Worm (Caenorhabditis elegans) whole organism, L4 larva: ENCODE results near the gene mek-1.

ENCODE experiments used
- F44E2.7 ChIP-seq: fragments of 200-800 bp; sonication (Bioruptor generic); IDR thresholded peaks from 2 replicates; pipeline ENCODE4 v2.1.2; 2022; ENCODE audit warnings: missing genetic modification characterization, missing compliant biosample characterization
- T26A8.4 ChIP-seq: fragments of 200-800 bp; sonication (Bioruptor generic); IDR thresholded peaks from 2 replicates; pipeline ENCODE4 v1.3.6; 2022; ENCODE audit warnings: missing genetic modification characterization, missing compliant biosample characterization
- Y105C5A.15 ChIP-seq: fragments of 200-800 bp; sonication (Bioruptor generic); IDR thresholded peaks from 2 replicates; pipeline ENCODE4 v1.3.6; 2022; ENCODE audit warnings: missing genetic modification characterization, missing compliant biosample characterization
- Y5F2A.4 ChIP-seq: fragments of 200-800 bp; sonication (Bioruptor generic); optimal IDR thresholded peaks from 2 replicates; lab custom pipeline; 2018; ENCODE audit warnings: mild to moderate bottlenecking, missing genetic modification characterization, missing compliant biosample characterization
- aha-1 ChIP-seq: fragments of 150-350 bp; peaks from one replicate; lab custom pipeline; 2014; ENCODE audit warnings: missing biosample characterization, missing genetic modification characterization
- aly-2 ChIP-seq: sonication (generic microtip); optimal IDR thresholded peaks from 2 replicates; lab custom pipeline; 2018; ENCODE audit warnings: missing biosample characterization, missing genetic modification characterization
- ama-1 ChIP-seq: fragments of 150-350 bp; optimal IDR thresholded peaks from 2 replicates; lab custom pipeline; 2014; ENCODE audit warnings: inconsistent platforms, mixed read lengths
- cey-2 ChIP-seq: sonication (generic microtip); optimal IDR thresholded peaks from 3 replicates; lab custom pipeline; 2017; ENCODE audit warnings: missing genetic modification characterization, mild to moderate bottlenecking, missing compliant biosample characterization, antibody characterized with exemption, borderline replicate concordance; ENCODE audit not compliant: insufficient read depth
- ctbp-1 ChIP-seq: fragments of 200-800 bp; sonication (Bioruptor generic); IDR thresholded peaks from 2 replicates; pipeline ENCODE4 v1.3.6; 2022; ENCODE audit warnings: missing genetic modification reagents, missing genetic modification characterization, missing compliant biosample characterization
- daf-16 ChIP-seq, 3 experiments: sonication (generic microtip); optimal IDR thresholded peaks; 2 replicates each; lab custom pipeline; 2016 to 2017; ENCODE audit warnings: missing genetic modification characterization in 3 of 3, missing genetic modification reagents in 3 of 3, mild to moderate bottlenecking in 2 of 3, missing compliant biosample characterization in 2 of 3, missing biosample characterization in 1 of 3, moderate library complexity in 1 of 3
- dmd-8 ChIP-seq: fragments of 200-800 bp; sonication (Bioruptor generic); IDR thresholded peaks from 2 replicates; pipeline ENCODE4 v1.3.6; 2022; ENCODE audit warnings: missing genetic modification characterization, missing compliant biosample characterization
- dmd-9 ChIP-seq: fragments of 200-800 bp; sonication (Bioruptor generic); IDR thresholded peaks from 2 replicates; pipeline ENCODE4 v1.3.6; 2022; ENCODE audit warnings: missing genetic modification reagents, missing genetic modification characterization, missing compliant biosample characterization
- dpl-1 ChIP-seq: fragments of 150-350 bp; optimal IDR thresholded peaks from 2 replicates; lab custom pipeline; 2014; ENCODE audit warnings: missing biosample characterization, missing genetic modification reagents, missing genetic modification characterization
- egl-27 ChIP-seq: sonication (generic microtip); optimal IDR thresholded peaks from 3 replicates; lab custom pipeline; 2017; ENCODE audit warnings: missing biosample characterization, missing genetic modification reagents, missing genetic modification characterization
- hif-1 ChIP-seq, 2 experiments: sonication (generic microtip); optimal IDR thresholded peaks; 2 replicates each; lab custom pipeline; 2016 to 2017; ENCODE audit warnings: missing compliant biosample characterization in 2 of 2, missing genetic modification characterization in 2 of 2, missing genetic modification reagents in 2 of 2, missing genotype in 2 of 2, mild to moderate bottlenecking in 1 of 2
- hlh-11 ChIP-seq: fragments of 200-800 bp; sonication (Bioruptor generic); optimal IDR thresholded peaks from 2 replicates; lab custom pipeline; 2018; ENCODE audit warnings: mild to moderate bottlenecking, missing genetic modification characterization, missing compliant biosample characterization
- hlh-30 ChIP-seq: sonication (generic microtip); optimal IDR thresholded peaks from 2 replicates; lab custom pipeline; 2017; ENCODE audit warnings: antibody characterized with exemption, mild to moderate bottlenecking, missing genetic modification characterization, missing compliant biosample characterization; ENCODE audit not compliant: insufficient read depth
- hmg-1.1 ChIP-seq: fragments of 200-800 bp; sonication (Bioruptor generic); IDR thresholded peaks from 2 replicates; pipeline ENCODE4 v1.3.6; 2022; ENCODE audit warnings: missing genetic modification reagents, missing genetic modification characterization, missing compliant biosample characterization
- lin-1 ChIP-seq: fragments of 200-800 bp; sonication (Bioruptor generic); IDR thresholded peaks from 2 replicates; pipeline ENCODE4 v1.3.6; 2022; ENCODE audit warnings: missing genetic modification reagents, missing genetic modification characterization, missing compliant biosample characterization
- lin-29 ChIP-seq: fragments of 200-800 bp; sonication (Bioruptor generic); IDR thresholded peaks from 2 replicates; pipeline ENCODE4 v1.3.6; 2022; ENCODE audit warnings: missing genetic modification reagents, missing genetic modification characterization, missing compliant biosample characterization
- lsy-2 ChIP-seq, 2 experiments: fragments of 150-350 bp in 1 of 2; sonication (generic microtip) in 1 of 2; optimal IDR thresholded peaks; 2 replicates each; lab custom pipeline; 2014 to 2017; ENCODE audit warnings: missing biosample characterization in 2 of 2, missing genetic modification characterization in 2 of 2
- madf-5 ChIP-seq, 2 experiments: fragments of 200-800 bp; sonication (Bioruptor generic); IDR thresholded peaks; 2 replicates each; pipeline ENCODE4 v1.3.6; 2022; ENCODE audit warnings: missing compliant biosample characterization in 2 of 2, missing genetic modification characterization in 2 of 2
- madf-9 ChIP-seq: fragments of 200-800 bp; sonication (Bioruptor generic); conservative IDR thresholded peaks from 2 replicates; pipeline ENCODE4 v1.3.6; 2022; ENCODE audit warnings: missing genetic modification reagents, missing genetic modification characterization, missing compliant biosample characterization
- mdt-29 ChIP-seq: fragments of 200-800 bp; sonication (Bioruptor generic); IDR thresholded peaks from 2 replicates; pipeline ENCODE4 v1.3.6; 2022; ENCODE audit warnings: missing genetic modification reagents, missing genetic modification characterization, missing compliant biosample characterization
- mxl-2 ChIP-seq: fragments of 200-800 bp; sonication (Bioruptor generic); conservative IDR thresholded peaks from 2 replicates; pipeline ENCODE4 v1.3.6; 2022; ENCODE audit warnings: missing genetic modification reagents, missing genetic modification characterization, missing compliant biosample characterization
- nhr-10 ChIP-seq: fragments of 150-350 bp; optimal IDR thresholded peaks from 2 replicates; lab custom pipeline; 2014; ENCODE audit warnings: missing biosample characterization, missing genetic modification characterization
- nhr-11 ChIP-seq: fragments of 150-350 bp; optimal IDR thresholded peaks from 2 replicates; lab custom pipeline; 2014; ENCODE audit warnings: missing biosample characterization, missing genetic modification characterization
- nhr-237 ChIP-seq: sonication (generic microtip); optimal IDR thresholded peaks from 2 replicates; lab custom pipeline; 2017; ENCODE audit warnings: missing biosample characterization, missing genetic modification characterization
- nhr-25 ChIP-seq: sonication (generic microtip); optimal IDR thresholded peaks from 2 replicates; lab custom pipeline; 2017; ENCODE audit warnings: missing genetic modification characterization, mild to moderate bottlenecking, missing compliant biosample characterization, antibody characterized with exemption, moderate library complexity, borderline replicate concordance; ENCODE audit not compliant: insufficient read depth
- nhr-28 ChIP-seq: fragments of 150-350 bp; optimal IDR thresholded peaks from 2 replicates; lab custom pipeline; 2014; ENCODE audit warnings: missing biosample characterization, missing genetic modification characterization
- nhr-41 ChIP-seq: fragments of 200-800 bp; sonication (Bioruptor generic); IDR thresholded peaks from 2 replicates; pipeline ENCODE4 v1.3.6; 2022; ENCODE audit warnings: missing genetic modification reagents, missing genetic modification characterization, missing compliant biosample characterization
- nhr-42 ChIP-seq: fragments of 200-800 bp; sonication (Bioruptor generic); IDR thresholded peaks from 2 replicates; pipeline ENCODE4 v1.3.6; 2022; ENCODE audit warnings: missing genetic modification characterization, missing compliant biosample characterization
- nhr-6 ChIP-seq: fragments of 150-350 bp; optimal IDR thresholded peaks from 2 replicates; lab custom pipeline; 2014; ENCODE audit warnings: missing biosample characterization, missing genetic modification characterization
- nhr-76 ChIP-seq: fragments of 150-350 bp; optimal IDR thresholded peaks from 2 replicates; lab custom pipeline; 2014; ENCODE audit warnings: missing biosample characterization, missing genetic modification characterization
- php-3 ChIP-seq: fragments of 200-800 bp; sonication (Bioruptor generic); IDR thresholded peaks from 2 replicates; pipeline ENCODE4 v1.3.6; 2022; ENCODE audit warnings: missing genetic modification reagents, missing genetic modification characterization, missing compliant biosample characterization
- saeg-2 ChIP-seq: fragments of 200-800 bp; sonication (Bioruptor generic); IDR thresholded peaks from 2 replicates; pipeline ENCODE4 v1.3.6; 2022; ENCODE audit warnings: missing genetic modification reagents, missing genetic modification characterization, missing compliant biosample characterization
- snpc-1.2 ChIP-seq: fragments of 200-800 bp; sonication (Bioruptor generic); IDR thresholded peaks from 2 replicates; pipeline ENCODE4 v1.3.6; 2022; ENCODE audit warnings: missing genetic modification reagents, missing genetic modification characterization, missing compliant biosample characterization
- spr-1 ChIP-seq: sonication (generic microtip); optimal IDR thresholded peaks from 2 replicates; lab custom pipeline; 2016; ENCODE audit warnings: mild to moderate bottlenecking, missing genetic modification characterization, missing compliant biosample characterization
- spr-3 ChIP-seq: fragments of 200-800 bp; sonication (Bioruptor generic); optimal IDR thresholded peaks from 2 replicates; lab custom pipeline; 2018; ENCODE audit warnings: mild to moderate bottlenecking, missing genetic modification characterization, missing compliant biosample characterization
- tag-97 ChIP-seq: fragments of 200-800 bp; sonication (Bioruptor generic); IDR thresholded peaks from 2 replicates; pipeline ENCODE4 v1.3.6; 2022; ENCODE audit warnings: missing genetic modification characterization, missing compliant biosample characterization
- unc-39 ChIP-seq: sonication (generic microtip); optimal IDR thresholded peaks from 2 replicates; lab custom pipeline; 2017; ENCODE audit warnings: missing biosample characterization, missing genetic modification characterization
- zfp-2 ChIP-seq: sonication (generic microtip); optimal IDR thresholded peaks from 2 replicates; lab custom pipeline; 2016; ENCODE audit warnings: mild to moderate bottlenecking, missing genetic modification characterization, missing compliant biosample characterization
- zfp-3 ChIP-seq: fragments of 200-800 bp; sonication (Bioruptor generic); conservative IDR thresholded peaks from 2 replicates; pipeline ENCODE4 v1.3.6; 2022; ENCODE audit warnings: missing genetic modification reagents, missing genetic modification characterization, missing compliant biosample characterization
- zip-2 ChIP-seq: fragments of 150-350 bp; optimal IDR thresholded peaks from 2 replicates; lab custom pipeline; 2014; ENCODE audit warnings: missing biosample characterization, missing genetic modification characterization
- ztf-7 ChIP-seq: fragments of 150-350 bp; optimal IDR thresholded peaks from 2 replicates; lab custom pipeline; 2014; ENCODE audit warnings: missing biosample characterization, missing genetic modification characterization

Gene mek-1

DNA sequence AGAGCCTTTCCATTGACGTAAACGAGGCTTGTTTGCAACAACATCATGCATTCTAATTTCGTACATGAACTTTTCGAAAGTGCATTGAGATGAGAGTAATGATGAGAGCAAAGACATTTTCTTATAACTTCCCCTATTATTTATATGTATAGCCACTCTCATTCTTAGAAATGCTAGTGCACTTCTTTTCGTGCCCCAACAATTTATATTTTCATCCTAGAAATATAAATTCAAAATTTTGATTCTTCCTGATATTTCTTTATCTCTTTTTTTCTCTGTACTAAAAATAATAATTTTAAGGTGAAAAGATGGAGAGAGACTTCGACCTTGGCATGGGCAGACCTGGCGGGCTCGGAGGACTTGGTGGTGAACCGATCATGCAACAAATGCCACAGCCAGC, at the start of gene mek-1:
mek-1 (plus strand) TSS at position 301 of the 400 bp plus-strand sequence.
- TF ChIP-seq php-3 (GFP tag; lab: Robert Waterston, UW) (no peak), hlh-11 (no peak), daf-16 (GFP tag; optimal IDR thresholded peaks at IDR 0.05; lab: Kevin White, UChicago) (no peak), daf-16 (tag; optimal IDR thresholded peaks at IDR 0.05; lab: Kevin White, UChicago) (no peak), T26A8.4 (GFP tag; lab: Robert Waterston, UW) (no peak), zfp-3 (GFP tag; lab: Robert Waterston, UW) (no peak), saeg-2 (no peak)

- TF ChIP-seq nhr-28 (tag; lab: Kevin White, UChicago) = peak; percentile 42
- TF ChIP-seq hlh-30 (tag; lab: Kevin White, UChicago) = peak; percentile 45
- TF ChIP-seq F44E2.7 = no peak
- no peak for TF ChIP-seq nhr-41
- peak; percentile 38 for TF ChIP-seq nhr-25
- TF ChIP-seq nhr-11 = no peak
- TF ChIP-seq aha-1 (tag; lab: Kevin White, UChicago) = no peak
- TF ChIP-seq ctbp-1 (GFP tag; lab: Robert Waterston, UW) = no peak
- TF ChIP-seq hlh-11 = peak; percentile 20
Observed at ce11 chrX:7430483-7430882, 48.6 kb upstream of the mek-1 start.

DNA sequence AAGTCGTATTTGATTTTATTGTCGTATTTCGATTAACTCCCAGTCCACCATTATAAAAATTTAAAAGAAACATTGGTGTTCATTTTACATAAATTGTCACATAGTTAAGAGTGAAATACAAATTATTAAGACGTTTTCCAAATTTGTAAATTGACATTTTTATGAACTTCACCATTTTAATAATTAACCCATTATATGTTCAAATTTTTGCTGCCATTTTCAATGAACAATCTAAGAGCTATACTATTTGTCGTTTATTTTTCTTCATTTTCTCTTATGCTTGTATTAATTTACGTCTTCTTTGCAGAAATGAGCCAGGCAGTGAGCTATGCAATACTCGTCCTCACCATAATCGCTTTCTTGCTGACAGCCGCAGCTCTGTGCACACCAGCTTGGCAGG, 47.9 kb upstream of the mek-1 start, which contains the start of gene clc-2:
clc-2 (plus strand) TSS at position 301 of the 400 bp plus-strand sequence.
- TF ChIP-seq nhr-237 (tag; lab: Kevin White, UChicago) (no peak), nhr-25 (no peak), lin-1 (GFP tag; lab: Robert Waterston, UW) (no peak), spr-3 (GFP tag; lab: Kevin White, UChicago) (no peak), hif-1 (tag; optimal IDR thresholded peaks at IDR 0.05; lab: Kevin White, UChicago) (no peak), nhr-6 (tag; lab: Kevin White, UChicago) (no peak), snpc-1.2 (no peak), tag-97 (no peak), zip-2 (tag; lab: Kevin White, UChicago) (no peak), Y105C5A.15 (GFP tag; lab: Robert Waterston, UW) (no peak), dmd-9 (GFP tag; lab: Robert Waterston, UW) (no peak), cey-2 (tag; lab: Kevin White, UChicago) (no peak), ama-1 (no peak), unc-39 (tag; lab: Kevin White, UChicago) (no peak), zfp-2 (tag; lab: Kevin White, UChicago) (no peak), egl-27 (tag; lab: Kevin White, UChicago) (no peak), nhr-42 (GFP tag; lab: Robert Waterston, UW) (no peak), lsy-2 (tag; optimal IDR thresholded peaks at IDR 0.05; lab: Kevin White, UChicago) (no peak), aha-1 (tag; lab: Kevin White, UChicago) (no peak), madf-5 (GFP tag; IDR thresholded peaks at IDR 0.05; lab: Robert Waterston, UW) (no peak)

DNA sequence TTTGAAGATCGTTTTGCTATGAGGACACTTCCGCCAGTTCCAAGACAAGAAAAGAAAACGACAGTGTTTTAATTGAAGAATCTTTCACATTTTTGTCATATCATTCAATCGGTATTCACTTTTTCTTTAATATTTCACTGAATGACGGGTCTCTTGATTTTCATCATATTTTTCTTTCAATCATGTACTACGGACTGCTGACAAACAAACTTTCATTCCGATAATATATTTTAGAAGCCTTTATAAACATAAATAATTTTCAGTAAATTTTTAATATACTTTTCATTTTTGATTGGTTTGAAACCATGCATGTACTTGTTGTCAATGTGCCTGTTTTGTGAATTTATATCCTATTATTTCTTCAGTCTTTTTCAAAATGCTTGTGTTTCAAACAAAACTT, 45.8 kb upstream of the mek-1 start, which contains the start of gene clc-5:
clc-5 (plus strand) TSS at position 301 of the 400 bp plus-strand sequence.
- TF ChIP-seq saeg-2 (no peak), zip-2 (tag; lab: Kevin White, UChicago) (no peak), aly-2 (tag; lab: Kevin White, UChicago) (no peak), nhr-76 (tag; lab: Kevin White, UChicago) (no peak), dmd-8 (no peak), spr-3 (GFP tag; lab: Kevin White, UChicago) (no peak), daf-16 (GFP tag; optimal IDR thresholded peaks at IDR 0.05; lab: Kevin White, UChicago) (no peak), daf-16 (tag; optimal IDR thresholded peaks at IDR 0.05; lab: Kevin White, UChicago) (no peak), mxl-2 (no peak), hmg-1.1 (GFP tag; lab: Robert Waterston, UW) (no peak), nhr-10 (no peak), ztf-7 (tag; lab: Kevin White, UChicago) (no peak), lin-29 (GFP tag; lab: Robert Waterston, UW) (no peak), Y5F2A.4 (GFP tag; lab: Kevin White, UChicago) (no peak), dpl-1 (no peak), spr-1 (tag; lab: Kevin White, UChicago) (no peak), madf-9 (GFP tag; lab: Robert Waterston, UW) (no peak), mdt-29 (GFP tag; lab: Robert Waterston, UW) (no peak)
- TF ChIP-seq, all 104 proteins: peak for 0
